Worm (Caenorhabditis elegans): ENCODE data around the gene ZC487.1.

ZC487.1 gene

ce11 chrV:6762361-6762760, 35.0 kb downstream of the ZC487.1 start, which contains the start of gene T25F10.4:
Gene T25F10.4 (minus strand): TSS chrV:6762461.
- no peak for TF ChIP-seq ceh-28 (tag; optimal IDR thresholded peaks at IDR 0.05)
- no peak for TF ChIP-seq nhr-237 (tag; optimal IDR thresholded peaks at IDR 0.05)

ce11 chrV:6764972-6765371, 37.6 kb downstream of the ZC487.1 start, which contains the start of gene bbs-8:
Gene bbs-8 (minus strand): TSS chrV:6765072.
- TF ChIP-seq lin-15B (tag; optimal IDR thresholded peaks at IDR 0.05): no peak

- TF ChIP-seq pqm-1 (tag; optimal IDR thresholded peaks at IDR 0.05): no peak
- no peak for TF ChIP-seq nhr-25 (tag; optimal IDR thresholded peaks at IDR 0.05)
- no peak for TF ChIP-seq jun-1 (tag; optimal IDR thresholded peaks at IDR 0.05)
- TF ChIP-seq nhr-12 (tag; optimal IDR thresholded peaks at IDR 0.05): no peak
- no peak for TF ChIP-seq nhr-67 (tag; optimal IDR thresholded peaks at IDR 0.05)
- no peak for TF ChIP-seq egl-5 (tag; optimal IDR thresholded peaks at IDR 0.05)
- no peak for TF ChIP-seq eor-1 (tag; optimal IDR thresholded peaks at IDR 0.05)
- TF ChIP-seq nhr-23 (tag; optimal IDR thresholded peaks at IDR 0.05): no peak
- TF ChIP-seq unc-62 (GFP tag; optimal IDR thresholded peaks at IDR 0.05): no peak
- TF ChIP-seq elt-3 (tag; optimal IDR thresholded peaks at IDR 0.05): no peak
- TF ChIP-seq mdl-1 (tag; optimal IDR thresholded peaks at IDR 0.05): no peak
- TF ChIP-seq ceh-16 (tag; optimal IDR thresholded peaks at IDR 0.05): no peak
Observed at ce11 chrV:6767576-6767975, 40.3 kb downstream of the ZC487.1 start.

- no peak for TF ChIP-seq ztf-11 (tag; optimal IDR thresholded peaks at IDR 0.05)
- TF ChIP-seq nfya-1 (tag; optimal IDR thresholded peaks at IDR 0.05; ENCODE audit: insufficient read depth): peak; percentile 17
Observed at ce11 chrV:6768452-6768929, 41.2 kb downstream of the ZC487.1 start, which contains the start of the genes T25F10.1 and clik-1. Gene T25F10.1 (plus strand): TSS chrV:6768502. Gene clik-1 (minus strand): TSS chrV:6768732.

ce11 chrV:6769440-6769839, 42.1 kb downstream of the ZC487.1 start:
- TF ChIP-seq nhr-77 (tag; optimal IDR thresholded peaks at IDR 0.05) (no peak), jun-1 (tag; optimal IDR thresholded peaks at IDR 0.05) (no peak), hmg-11 (tag; optimal IDR thresholded peaks at IDR 0.05) (no peak), unc-39 (tag; optimal IDR thresholded peaks at IDR 0.05) (no peak), ZK546.5 (tag; optimal IDR thresholded peaks at IDR 0.05) (no peak), zag-1 (tag; optimal IDR thresholded peaks at IDR 0.05) (no peak), nhr-76 (tag; optimal IDR thresholded peaks at IDR 0.05) (no peak), nfya-1 (tag; optimal IDR thresholded peaks at IDR 0.05; ENCODE audit: insufficient read depth) (no peak), nhr-11 (tag; optimal IDR thresholded peaks at IDR 0.05) (no peak), snpc-4 (tag; optimal IDR thresholded peaks at IDR 0.05) (no peak), nhr-23 (tag; optimal IDR thresholded peaks at IDR 0.05) (no peak), aly-2 (tag; optimal IDR thresholded peaks at IDR 0.05) (no peak), R02D3.7 (tag; optimal IDR thresholded peaks at IDR 0.05) (no peak), fkh-10 (GFP tag; optimal IDR thresholded peaks at IDR 0.05) (no peak), ztf-4 (tag; optimal IDR thresholded peaks at IDR 0.05) (no peak), nhr-43 (tag; optimal IDR thresholded peaks at IDR 0.05; ENCODE audit: poor library complexity, severe bottlenecking) (no peak)

- TF ChIP-seq unc-62 (GFP tag; optimal IDR thresholded peaks at IDR 0.05): no peak
- no peak for TF ChIP-seq ztf-11 (tag; optimal IDR thresholded peaks at IDR 0.05)
Observed at ce11 chrV:6771645-6772044, 44.3 kb downstream of the ZC487.1 start, which contains the start of gene srh-30. Gene srh-30 (minus strand): TSS chrV:6771745.

- no peak for TF ChIP-seq nhr-76 (tag; optimal IDR thresholded peaks at IDR 0.05)
- no peak for TF ChIP-seq nhr-11 (tag; optimal IDR thresholded peaks at IDR 0.05)
Observed at ce11 chrV:6773735-6774134, 46.4 kb downstream of the ZC487.1 start, which contains the start of gene ZC404.16. Gene ZC404.16 (minus strand): TSS chrV:6773835.
